Fruit fly (Drosophila melanogaster) whole organism, wandering third instar larva: ENCODE measurements around the gene NijB.

Experiments
- CG9705 ChIP-seq: fragments of 200-800 bp; sonication (Bioruptor generic); optimal IDR thresholded peaks from 2 replicates; lab custom pipeline; 2018; ENCODE audit warnings: missing biosample characterization, mild to moderate bottlenecking, missing genetic modification characterization
- OdsH ChIP-seq: fragments of 200-800 bp; sonication (Bioruptor generic); optimal IDR thresholded peaks from 2 replicates; lab custom pipeline; 2016; ENCODE audit warnings: missing biosample characterization, mild to moderate bottlenecking, missing genetic modification characterization
- Rel ChIP-seq, 2 experiments: fragments of 200-800 bp; sonication (Bioruptor generic) in 1 of 2; optimal IDR thresholded peaks; 2 replicates in 1 of 2; 3 replicates in 1 of 2; lab custom pipeline; 2016 to 2019; ENCODE audit warnings: mild to moderate bottlenecking in 2 of 2, missing biosample characterization in 2 of 2, missing genetic modification characterization in 2 of 2, moderate library complexity in 1 of 2
- Vsx2 ChIP-seq: fragments of 200-300, 225-300 bp; sonication (Bioruptor generic); optimal IDR thresholded peaks from 2 replicates; lab custom pipeline; 2018; ENCODE audit warnings: missing biosample characterization, missing genetic modification characterization; ENCODE audit not compliant: partially characterized antibody
- dmrt93B ChIP-seq: fragments of 200-800 bp; sonication (Bioruptor generic); optimal IDR thresholded peaks from 2 replicates; lab custom pipeline; 2018; ENCODE audit warnings: missing biosample characterization, mild to moderate bottlenecking, missing genetic modification characterization
- fru ChIP-seq: fragments of 200-800 bp; sonication (Bioruptor generic); optimal IDR thresholded peaks from 3 replicates; lab custom pipeline; 2016; ENCODE audit warnings: missing biosample characterization, mild to moderate bottlenecking, missing genetic modification characterization
- lola ChIP-seq: fragments of >200 bp; optimal IDR thresholded peaks from 2 replicates; lab custom pipeline; 2017; ENCODE audit warnings: missing biosample characterization, missing genetic modification characterization
- pan ChIP-seq: fragments of >200 bp; optimal IDR thresholded peaks from 2 replicates; lab custom pipeline; 2017
- psq ChIP-seq: fragments of 200-800 bp; sonication (Bioruptor generic); optimal IDR thresholded peaks from 3 replicates; lab custom pipeline; 2017; ENCODE audit warnings: missing biosample characterization, mild to moderate bottlenecking, missing genetic modification characterization, moderate library complexity
- tai ChIP-seq: sonication (Bioruptor generic); optimal IDR thresholded peaks from 2 replicates; lab custom pipeline; 2016; ENCODE audit warnings: missing biosample characterization, missing genetic modification characterization
- usp ChIP-seq: fragments of >200 bp; optimal IDR thresholded peaks from 2 replicates; lab custom pipeline; 2017; ENCODE audit warnings: missing biosample characterization, missing genetic modification characterization

The NijB gene

dm6 chr3L:18924790-18925189, 32.6 kb downstream of the NijB start, which contains the start of gene CG43049:
TSS of gene CG43049 (plus strand) at chr3L:18925090.
- TF ChIP-seq Rel (GFP tag; optimal IDR thresholded peaks at IDR 0.05; lab: Kevin White, UChicago) (no peak), Rel (tag; optimal IDR thresholded peaks at IDR 0.05; lab: Kevin White, UChicago) (no peak), lola (no peak), pan (lab: Kevin White, UChicago) (no peak), fru (no peak), OdsH (no peak), usp (GFP tag; lab: Kevin White, UChicago) (no peak), CG9705 (GFP tag; lab: Kevin White, UChicago) (no peak), tai (GFP tag; lab: Kevin White, UChicago) (no peak), Vsx2 (no peak), dmrt93B (no peak), psq (GFP tag; lab: Kevin White, UChicago) (no peak)
